Fruit fly (Drosophila melanogaster) whole organism: Measurements from ENCODE around the gene CG3744.

ENCODE experiments used
- Dll ChIP-seq: fragments of >200 bp; optimal IDR thresholded peaks from 2 replicates; lab custom pipeline; 2017
- pan ChIP-seq: fragments of >200 bp; optimal IDR thresholded peaks from 2 replicates; lab custom pipeline; 2017
- psq ChIP-seq: fragments of >200 bp; optimal IDR thresholded peaks from 2 replicates; lab custom pipeline; 2017
- usp ChIP-seq: fragments of >200 bp; optimal IDR thresholded peaks from 2 replicates; lab custom pipeline; 2017; ENCODE audit warnings: missing biosample characterization, missing genetic modification characterization, mixed read lengths

dm6 chr3R:24900816-24901215 lies 24.4 kb upstream of the CG3744 start, which contains the start of gene CG10845:
- TF ChIP-seq psq (lab: Kevin White, UChicago) (no peak), Dll (lab: Kevin White, UChicago) (no peak), usp (GFP tag; lab: Kevin White, UChicago) (no peak), pan (no peak)
